Fruit fly (Drosophila melanogaster): ENCODE data around the gene CG1227.

Gene CG1227

dm6 chr3R:7219605-7220004 lies 29.9 kb downstream of the CG1227 start, which contains the start of gene CG14605:
Gene CG14605, minus strand, starts transcription at chr3R:7219705.
- TF ChIP-seq pan (optimal IDR thresholded peaks at IDR 0.05) (no peak), pan (GFP tag; optimal IDR thresholded peaks at IDR 0.05 in 1 of 2, IDR thresholded peaks at IDR 0.05 in 1 of 2) (no peak), Ets65A (GFP tag) (no peak), kni (GFP tag; optimal IDR thresholded peaks at IDR 0.05) (no peak), CG12744 (GFP tag; optimal IDR thresholded peaks at IDR 0.05) (no peak)

- TF ChIP-seq slou (GFP tag; optimal IDR thresholded peaks at IDR 0.05) (no peak), CG18599 (GFP tag; optimal IDR thresholded peaks at IDR 0.05) (peak; percentile 48), ftz-f1 (GFP tag; optimal IDR thresholded peaks at IDR 0.05) (no peak), sug (tag; optimal IDR thresholded peaks at IDR 0.05) (peak; percentile 41), cwo (GFP tag; optimal IDR thresholded peaks at IDR 0.05) (peak; percentile 21), grn (GFP tag; optimal IDR thresholded peaks at IDR 0.05) (peak; percentile 4), CG34376 (GFP tag; optimal IDR thresholded peaks at IDR 0.05) (peak; percentile 14), CG1603 (tag; optimal IDR thresholded peaks at IDR 0.05) (no peak), CG15269 (tag; optimal IDR thresholded peaks at IDR 0.05) (peak; percentile 41), CG5180 (GFP tag; optimal IDR thresholded peaks at IDR 0.05) (no peak), Rfx (GFP tag; IDR thresholded peaks at IDR 0.05) (0 out of 2 replicates have a peak, but pooled peaks have one; percentile 13), B-H2 (GFP tag; optimal IDR thresholded peaks at IDR 0.05) (peak; percentile 21), CG12071 (GFP tag; optimal IDR thresholded peaks at IDR 0.05) (peak; percentile 8), CoRest (tag; optimal IDR thresholded peaks at IDR 0.05) (peak; percentile 21), GATAe (GFP tag; conservative IDR thresholded peaks at IDR 0.05) (0 out of 2 replicates have a peak, but pooled peaks have one; percentile 38), CG13296 (GFP tag; optimal IDR thresholded peaks at IDR 0.05) (peak; percentile 58), Hmr (GFP tag; optimal IDR thresholded peaks at IDR 0.05) (peak; percentile 74), mirr (GFP tag; optimal IDR thresholded peaks at IDR 0.05) (peak; percentile 37), exex (tag; optimal IDR thresholded peaks at IDR 0.05) (peak; percentile 91), Poxn (GFP tag; IDR thresholded peaks at IDR 0.05) (no peak), ind (GFP tag; optimal IDR thresholded peaks at IDR 0.05) (no peak), fd3F (GFP tag; optimal IDR thresholded peaks at IDR 0.05) (peak; percentile 33), CG9817 (tag; optimal IDR thresholded peaks at IDR 0.05) (peak; percentile 18), CG2678 (tag; optimal IDR thresholded peaks at IDR 0.05) (peak; percentile 57), Hey (tag; optimal IDR thresholded peaks at IDR 0.05) (peak; percentile 73), CG9932 (GFP tag; IDR thresholded peaks at IDR 0.05) (no peak), caup (GFP tag; optimal IDR thresholded peaks at IDR 0.05; ENCODE audit: severe bottlenecking) (peak; percentile 7), Usf (GFP tag; optimal IDR thresholded peaks at IDR 0.05) (no peak), BtbVII (GFP tag; optimal IDR thresholded peaks at IDR 0.05) (peak; percentile 21), schlank (tag; optimal IDR thresholded peaks at IDR 0.05) (peak; percentile 36), Fer3 (tag; optimal IDR thresholded peaks at IDR 0.05) (peak; percentile 37), CG15514 (GFP tag; optimal IDR thresholded peaks at IDR 0.05) (peak; percentile 35), CG3281 (GFP tag; optimal IDR thresholded peaks at IDR 0.05) (peak; percentile 53), scrt (GFP tag; optimal IDR thresholded peaks at IDR 0.05) (peak; percentile 46), Meics (GFP tag; optimal IDR thresholded peaks at IDR 0.05) (peak; percentile 48), lab (GFP tag; optimal IDR thresholded peaks at IDR 0.05) (peak; percentile 65)
These were observed 32.5 kb downstream of the CG1227 start, which contains the start of gene CG14606 for dm6 chr3R:7216924-7217529. Gene CG14606, minus strand, starts transcription at chr3R:7217083.
